Fruit fly (Drosophila melanogaster) whole organism, pupa: Measurements from ENCODE around the gene Mabi.

ENCODE experiments used
- CG10348 ChIP-seq: fragments of 200-800 bp; sonication (Bioruptor generic); IDR thresholded peaks from 2 replicates; pipeline ENCODE4 v1.3.6; 2022; ENCODE audit warnings: missing biosample characterization, missing genetic modification characterization
- CG14655 ChIP-seq: fragments of 200-800 bp; sonication (Bioruptor generic); optimal IDR thresholded peaks from 3 replicates; lab custom pipeline; 2017; ENCODE audit warnings: mild to moderate bottlenecking, missing biosample characterization, missing genetic modification reagents, missing genetic modification characterization
- CG15710 ChIP-seq: fragments of 200-800 bp; sonication (Bioruptor generic); optimal IDR thresholded peaks from 2 replicates; lab custom pipeline; 2018; ENCODE audit warnings: missing biosample characterization, mild to moderate bottlenecking, missing genetic modification characterization, moderate library complexity
- Pif1A ChIP-seq: fragments of 200-800 bp; sonication (Bioruptor generic); optimal IDR thresholded peaks from 3 replicates; lab custom pipeline; 2016; ENCODE audit warnings: missing biosample characterization, missing genetic modification characterization
- rn ChIP-seq: fragments of 200-800 bp; sonication (Bioruptor generic); IDR thresholded peaks from 2 replicates; pipeline ENCODE4 v1.3.6; 2022; ENCODE audit warnings: missing biosample characterization, missing genetic modification characterization

DNA sequence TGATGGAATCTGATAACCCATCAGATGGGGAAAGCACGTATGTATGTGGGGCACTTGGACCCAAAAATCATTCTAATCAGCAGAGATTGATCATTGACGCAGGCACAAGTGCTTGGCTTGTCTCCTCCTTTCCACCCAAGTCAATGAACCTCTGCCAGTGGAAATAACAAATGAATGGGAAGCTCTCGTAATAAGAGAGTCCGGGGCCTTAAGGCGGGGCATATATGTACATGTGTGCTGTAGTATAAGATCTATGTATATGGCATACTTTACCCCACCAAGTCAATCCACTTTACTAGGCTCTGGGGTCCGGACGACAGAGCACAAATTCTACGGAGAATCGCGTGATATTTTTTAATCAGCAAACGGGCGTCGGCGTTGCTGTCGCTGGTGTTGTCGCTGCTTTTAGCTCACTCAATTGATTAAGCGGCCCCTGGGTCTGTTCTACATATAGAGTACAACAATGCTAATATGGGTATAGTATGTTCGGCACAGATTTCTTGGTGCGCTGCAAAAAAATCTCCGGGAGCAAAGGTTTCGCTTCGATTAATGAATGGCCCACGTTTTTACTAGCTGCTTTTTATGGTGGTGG is 28.3 kb downstream of the Mabi start:
- no peak for TF ChIP-seq rn (GFP tag; lab: Robert Waterston, UW)
- no peak for TF ChIP-seq CG10348 (GFP tag; lab: Robert Waterston, UW)
- TF ChIP-seq CG15710 (tag; lab: Kevin White, UChicago): no peak
- no peak for TF ChIP-seq CG14655 (GFP tag; lab: Kevin White, UChicago)
- no peak for TF ChIP-seq Pif1A (GFP tag; lab: Kevin White, UChicago)
